Fruit fly (Drosophila melanogaster): ENCODE measurements around the gene CG3225.

The CG3225 gene

DNA sequence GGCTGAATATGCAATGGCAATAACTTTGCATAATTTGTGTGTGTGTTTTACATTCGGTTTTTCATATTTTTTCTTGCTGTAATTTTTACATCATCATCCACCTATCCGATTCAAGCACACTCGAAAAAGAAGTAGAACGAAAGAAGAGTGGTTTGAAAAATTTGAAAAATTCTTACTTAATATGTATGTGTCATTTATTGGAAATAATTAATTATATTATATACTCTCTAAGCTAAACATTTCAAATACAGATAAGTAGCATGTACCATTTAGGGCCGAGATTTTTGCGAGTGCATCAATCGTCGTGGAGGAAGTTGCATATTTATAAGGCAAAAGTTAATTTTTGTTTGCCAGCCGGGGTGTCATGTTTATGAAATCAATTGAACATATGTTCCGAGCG is 11.9 kb downstream of the CG3225 start (continued):
- no peak for TF ChIP-seq CG31388 (GFP tag; optimal IDR thresholded peaks at IDR 0.05)
- TF ChIP-seq zfh2 (GFP tag; optimal IDR thresholded peaks at IDR 0.05) = no peak
- no peak for TF ChIP-seq Atf6 (GFP tag; IDR thresholded peaks at IDR 0.05)
- no peak for TF ChIP-seq CrebB (tag; optimal IDR thresholded peaks at IDR 0.05)
- no peak for TF ChIP-seq CG17359 (tag; optimal IDR thresholded peaks at IDR 0.05)
- TF ChIP-seq CG10274 (GFP tag; optimal IDR thresholded peaks at IDR 0.05) = no peak
- TF ChIP-seq CG1233 (GFP tag; optimal IDR thresholded peaks at IDR 0.05) = no peak
- peak; percentile 64; the same call in 2 of the 3 replicates for TF ChIP-seq tgo (GFP tag; IDR thresholded peaks at IDR 0.05)
- TF ChIP-seq Sry-β (GFP tag; optimal IDR thresholded peaks at IDR 0.05) = no peak
- TF ChIP-seq Neu2 (GFP tag; optimal IDR thresholded peaks at IDR 0.05; ENCODE audit: borderline replicate concordance) = no peak
- no peak for TF ChIP-seq CG34422 (GFP tag; IDR thresholded peaks at IDR 0.05)
- TF ChIP-seq CG33557 (GFP tag; optimal IDR thresholded peaks at IDR 0.05) = no peak
- TF ChIP-seq Camta (GFP tag; optimal IDR thresholded peaks at IDR 0.05) = no peak
- TF ChIP-seq CG6683 (GFP tag; optimal IDR thresholded peaks at IDR 0.05) = no peak
- no peak for TF ChIP-seq cas (GFP tag; IDR thresholded peaks at IDR 0.05)
- TF ChIP-seq NC2β (GFP tag; optimal IDR thresholded peaks at IDR 0.05) = no peak
- TF ChIP-seq CG2678 (tag; optimal IDR thresholded peaks at IDR 0.05) = peak; percentile 10
- peak; percentile 82 for TF ChIP-seq vvl (GFP tag; IDR thresholded peaks at IDR 0.05)
- TF ChIP-seq dysf (GFP tag; IDR thresholded peaks at IDR 0.05) = peak; percentile 56; the same call in 2 of the 3 replicates
- TF ChIP-seq ap (GFP tag; IDR thresholded peaks at IDR 0.05) = 0 out of 2 replicates have a peak, but pooled peaks have one; percentile 29
- peak in 1 of 2 experiments; percentile 11 for TF ChIP-seq Eip74EF (GFP tag; optimal IDR thresholded peaks at IDR 0.05)
- no peak for TF ChIP-seq yki (optimal IDR thresholded peaks at IDR 0.05)
- no peak for TF ChIP-seq HmgD (GFP tag; optimal IDR thresholded peaks at IDR 0.05)
- no peak for TF ChIP-seq Bdp1 (GFP tag; optimal IDR thresholded peaks at IDR 0.05)
- no peak for TF ChIP-seq CG14860 (GFP tag; IDR thresholded peaks at IDR 0.05; ENCODE audit: partially characterized antibody)
- TF ChIP-seq Sox102F (GFP tag; optimal IDR thresholded peaks at IDR 0.05) = peak; percentile 61
- TF ChIP-seq Blimp-1 (GFP tag; optimal IDR thresholded peaks at IDR 0.05) = no peak
- TF ChIP-seq CG7372 (GFP tag; IDR thresholded peaks at IDR 0.05) = no peak
- peak; percentile 49 for TF ChIP-seq CG15269 (tag; optimal IDR thresholded peaks at IDR 0.05)
- TF ChIP-seq pros (GFP tag; optimal IDR thresholded peaks at IDR 0.05) = no peak
- TF ChIP-seq Oli (tag; optimal IDR thresholded peaks at IDR 0.05) = peak; percentile 43
- no peak for TF ChIP-seq CG10209 (GFP tag; optimal IDR thresholded peaks at IDR 0.05)
- TF ChIP-seq sens (GFP tag) = peak; percentile 55
- TF ChIP-seq CG2120 (GFP tag; optimal IDR thresholded peaks at IDR 0.05) = no peak
- no peak for TF ChIP-seq CG5953 (GFP tag; IDR thresholded peaks at IDR 0.05)
- TF ChIP-seq Ssrp (tag; optimal IDR thresholded peaks at IDR 0.05) = no peak
- no peak for TF ChIP-seq Ets65A (GFP tag)
- TF ChIP-seq Dfd (GFP tag; optimal IDR thresholded peaks at IDR 0.05) = no peak
- no peak for TF ChIP-seq CG18476 (GFP tag; optimal IDR thresholded peaks at IDR 0.05)
- no peak for TF ChIP-seq NC2α (GFP tag; optimal IDR thresholded peaks at IDR 0.05)
- TF ChIP-seq B-H2 (GFP tag; optimal IDR thresholded peaks at IDR 0.05) = no peak
- no peak for TF ChIP-seq Asciz (GFP tag; optimal IDR thresholded peaks at IDR 0.05)
- TF ChIP-seq CG4707 (GFP tag; optimal IDR thresholded peaks at IDR 0.05) = no peak
- no peak for TF ChIP-seq CG7987 (GFP tag; optimal IDR thresholded peaks at IDR 0.05)
- no peak for TF ChIP-seq nerfin-2 (GFP tag; IDR thresholded peaks at IDR 0.05; ENCODE audit: partially characterized antibody)
- TF ChIP-seq Doc2 (GFP tag; IDR thresholded peaks at IDR 0.05) = no peak

Measured in whole organism, embryonic.